Worm (Caenorhabditis elegans) whole organism, L1 larva: ENCODE results near the gene srsx-32.

ENCODE experiments used
- C34B4.2 ChIP-seq: sonication (generic microtip); optimal IDR thresholded peaks from 2 replicates; lab custom pipeline; 2017; ENCODE audit warnings: mild to moderate bottlenecking, missing genetic modification characterization, missing compliant biosample characterization
- egl-27 ChIP-seq, 2 experiments: fragments of 150-350 bp in 1 of 2; sonication (generic microtip); optimal IDR thresholded peaks; 3 replicates each; lab custom pipeline; 2017 to 2018; ENCODE audit warnings: missing biosample characterization in 2 of 2, missing genetic modification characterization in 2 of 2, missing genetic modification reagents in 2 of 2
- fkh-10 ChIP-seq: sonication (generic microtip); optimal IDR thresholded peaks from 2 replicates; lab custom pipeline; 2017; ENCODE audit warnings: missing biosample characterization, missing genetic modification reagents, missing genetic modification characterization
- mdl-1 ChIP-seq, 2 experiments: fragments of 150-350 bp; optimal IDR thresholded peaks; 2 replicates each; lab custom pipeline; 2014 to 2017; ENCODE audit warnings: missing biosample characterization in 2 of 2, missing genetic modification characterization in 2 of 2, inconsistent platforms in 1 of 2
- nhr-11 ChIP-seq: fragments of 150-350 bp; optimal IDR thresholded peaks from 2 replicates; lab custom pipeline; 2014; ENCODE audit warnings: missing biosample characterization, missing genetic modification characterization
- nhr-12 ChIP-seq: sonication (generic microtip); optimal IDR thresholded peaks from 2 replicates; lab custom pipeline; 2017; ENCODE audit warnings: missing biosample characterization, missing genetic modification characterization
- nhr-237 ChIP-seq: fragments of 150-350 bp; optimal IDR thresholded peaks from 2 replicates; lab custom pipeline; 2014; ENCODE audit warnings: missing biosample characterization, missing genetic modification characterization
- nhr-90 ChIP-seq: sonication (generic microtip); optimal IDR thresholded peaks from 2 replicates; lab custom pipeline; 2016; ENCODE audit warnings: mild to moderate bottlenecking, missing genetic modification characterization, missing compliant biosample characterization; ENCODE audit not compliant: poor library complexity
- pag-3 ChIP-seq: sonication (generic microtip); optimal IDR thresholded peaks from 2 replicates; lab custom pipeline; 2017; ENCODE audit warnings: missing genetic modification characterization, mild to moderate bottlenecking, missing compliant biosample characterization, antibody characterized with exemption, borderline replicate concordance; ENCODE audit not compliant: insufficient read depth
- snpc-4 ChIP-seq: fragments of 150-350 bp; optimal IDR thresholded peaks from 2 replicates; lab custom pipeline; 2014; ENCODE audit warnings: missing biosample characterization, missing genetic modification characterization
- sox-4 ChIP-seq: sonication (generic microtip); optimal IDR thresholded peaks from 2 replicates; lab custom pipeline; 2016; ENCODE audit warnings: missing genetic modification characterization, missing compliant biosample characterization
- unc-86 ChIP-seq: sonication (generic microtip); optimal IDR thresholded peaks from 2 replicates; lab custom pipeline; 2016; ENCODE audit warnings: missing genetic modification characterization, missing compliant biosample characterization

ce11 chrV:6971567-6971966 is 45.6 kb upstream of the srsx-32 start, which contains the start of gene srx-59:
- TF ChIP-seq fkh-10 (no peak), mdl-1 (tag; optimal IDR thresholded peaks at IDR 0.05; lab: Kevin White, UChicago) (no peak), nhr-90 (no peak), nhr-11 (tag; lab: Kevin White, UChicago) (no peak), C34B4.2 (tag; lab: Kevin White, UChicago) (no peak), nhr-237 (tag; lab: Kevin White, UChicago) (no peak), unc-86 (tag; lab: Kevin White, UChicago) (no peak), snpc-4 (tag; lab: Kevin White, UChicago) (no peak), sox-4 (tag; lab: Kevin White, UChicago) (no peak), nhr-12 (tag; lab: Kevin White, UChicago) (no peak), egl-27 (tag; optimal IDR thresholded peaks at IDR 0.05; lab: Kevin White, UChicago) (no peak), pag-3 (no peak)
